Worm (Caenorhabditis elegans): ENCODE measurements around the gene rps-9.

DNA sequence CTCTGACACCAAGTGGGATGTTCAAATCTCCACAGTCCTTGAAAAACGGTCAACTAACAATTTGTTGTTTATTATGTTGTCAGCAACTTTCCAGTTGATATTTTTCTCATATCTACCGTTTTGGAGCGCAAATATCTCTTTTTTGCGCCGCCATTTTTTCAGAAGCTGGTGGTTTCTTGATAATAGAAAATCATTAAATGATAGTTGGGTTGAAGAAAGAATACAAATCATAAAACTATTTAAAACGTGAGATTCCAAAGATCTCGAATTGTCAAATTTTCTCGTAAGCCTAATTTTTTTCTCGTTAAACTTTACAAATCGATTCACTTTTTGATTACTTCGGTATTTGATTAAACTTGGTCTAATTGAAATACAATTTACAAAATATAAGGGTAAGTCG is 33.7 kb downstream of the rps-9 start, which contains the start of gene rpl-42:
- no peak for TF ChIP-seq dao-5 (tag; optimal IDR thresholded peaks at IDR 0.05)
- no peak for TF ChIP-seq him-1 (tag; optimal IDR thresholded peaks at IDR 0.05)
- no peak for TF ChIP-seq W03F9.2 (tag; optimal IDR thresholded peaks at IDR 0.05)

All from whole organism, L4/young adult.